Fruit fly (Drosophila melanogaster): Measurements from ENCODE around the gene CG34159.

The CG34159 gene

dm6 chr2L:10237725-10238446 lies 33.8 kb upstream of the CG34159 start, which contains the start of gene mthl15 (continued):
- TF ChIP-seq gcm (GFP tag; optimal IDR thresholded peaks at IDR 0.05) (peak; percentile 21), GATAe (GFP tag; conservative IDR thresholded peaks at IDR 0.05) (no peak), CG13296 (GFP tag; optimal IDR thresholded peaks at IDR 0.05) (no peak), CG11695 (GFP tag; IDR thresholded peaks at IDR 0.05) (peak; percentile 28; the same call in 1 of the 3 replicates), CG33557 (GFP tag; optimal IDR thresholded peaks at IDR 0.05) (peak; percentile 36), fd102C (GFP tag; optimal IDR thresholded peaks at IDR 0.05) (no peak), CG3726 (GFP tag; IDR thresholded peaks at IDR 0.05) (no peak), CG12299 (tag; optimal IDR thresholded peaks at IDR 0.05) (peak; percentile 5), CG7372 (GFP tag; IDR thresholded peaks at IDR 0.05) (no peak), sd (tag; optimal IDR thresholded peaks at IDR 0.05) (peak; percentile 52), Atf6 (GFP tag; IDR thresholded peaks at IDR 0.05) (peak; percentile 41; the same call in 1 of the 2 replicates), CG17361 (GFP tag; IDR thresholded peaks at IDR 0.05) (no peak), Atf3 (GFP tag; optimal IDR thresholded peaks at IDR 0.05) (no peak), tgo (GFP tag; IDR thresholded peaks at IDR 0.05) (no peak), kni (GFP tag; optimal IDR thresholded peaks at IDR 0.05) (no peak), CG12219 (GFP tag; optimal IDR thresholded peaks at IDR 0.05) (peak; percentile 31)

DNA sequence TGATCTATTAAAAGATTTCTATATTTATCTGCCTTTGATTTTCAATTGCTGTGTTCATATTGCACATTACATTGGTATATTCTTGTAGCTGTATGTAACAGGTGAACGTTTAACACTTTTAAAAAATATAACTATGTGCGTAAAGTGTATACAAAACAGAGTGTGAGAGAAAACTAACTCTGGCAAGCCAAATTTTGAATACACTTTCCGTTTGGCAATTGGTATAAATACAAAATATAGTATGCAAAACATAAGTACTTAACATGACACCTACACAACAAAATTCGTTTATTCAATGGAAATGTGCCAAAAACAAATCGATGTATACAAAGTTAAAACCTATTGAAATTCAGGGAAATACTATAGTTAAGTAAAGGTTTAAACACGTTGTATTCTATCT lies 28.7 kb upstream of the CG34159 start:
- peak; percentile 62 for TF ChIP-seq D19A (tag; optimal IDR thresholded peaks at IDR 0.05)
- no peak for TF ChIP-seq D (optimal IDR thresholded peaks at IDR 0.05)
- no peak for TF ChIP-seq D (GFP tag; optimal IDR thresholded peaks at IDR 0.05)
- TF ChIP-seq Hmx (GFP tag; optimal IDR thresholded peaks at IDR 0.05), result peak; percentile 11
- peak; percentile 48 for TF ChIP-seq sens (GFP tag)

DNA sequence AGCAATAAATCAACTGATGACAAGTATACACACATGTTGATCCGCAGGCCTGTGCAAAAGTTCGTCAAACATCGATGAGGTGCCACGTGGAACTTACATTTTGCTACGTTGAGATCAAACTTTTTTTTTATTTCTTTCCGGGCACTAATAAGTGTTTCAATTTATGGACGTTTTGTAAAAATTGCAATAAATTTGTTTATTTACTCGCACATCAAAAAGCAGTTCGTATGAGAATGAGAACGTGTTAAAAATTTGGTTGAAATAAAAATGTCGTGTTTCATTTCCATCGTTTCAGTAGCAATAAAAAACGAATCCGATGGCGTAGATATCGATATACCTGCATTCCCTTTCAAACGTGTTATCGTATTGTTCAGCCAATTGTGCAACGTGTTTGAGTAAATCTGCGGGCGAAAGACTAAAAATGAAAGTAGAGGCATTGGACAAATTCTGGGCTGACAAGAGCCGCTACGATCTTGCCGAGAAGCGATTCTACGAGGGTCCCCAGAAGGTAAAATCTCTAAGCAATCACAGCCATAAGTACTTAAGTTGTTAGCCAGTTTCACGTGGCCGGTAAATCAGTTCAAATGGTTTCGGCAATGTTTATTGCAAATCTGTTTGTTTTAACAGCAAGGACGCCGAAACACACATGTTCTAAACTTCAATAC lies 28.2 kb upstream of the CG34159 start, which contains the start of gene eEF1delta:
Gene eEF1delta, plus strand, starts transcription at position 356 of the 665 bp plus-strand sequence.
- TF ChIP-seq CG16813 (GFP tag; IDR thresholded peaks at IDR 0.05; ENCODE audit: partially characterized antibody) (peak; percentile 51; the same call in 2 of the 3 replicates), CG10267 (tag; optimal IDR thresholded peaks at IDR 0.05) (no peak), MBD-R2 (GFP tag; IDR thresholded peaks at IDR 0.05) (peak; percentile 53; the same call in 1 of the 2 replicates), CG15479 (GFP tag; optimal IDR thresholded peaks at IDR 0.05) (peak; percentile 45), CG17912 (GFP tag; optimal IDR thresholded peaks at IDR 0.05) (no peak), CG11723 (GFP tag; optimal IDR thresholded peaks at IDR 0.05) (peak; percentile 55), schlank (tag; optimal IDR thresholded peaks at IDR 0.05) (no peak), CG7357 (GFP tag; IDR thresholded peaks at IDR 0.05) (peak; percentile 84), h (optimal IDR thresholded peaks at IDR 0.05) (no peak), Med (GFP tag) (peak; percentile 55), CG34422 (GFP tag; IDR thresholded peaks at IDR 0.05) (peak; percentile 37; the same call in 1 of the 3 replicates), Bgb (GFP tag; IDR thresholded peaks at IDR 0.05; ENCODE audit: partially characterized antibody) (0 out of 2 replicates have a peak, but pooled peaks have one; percentile 39), nmo (GFP tag; optimal IDR thresholded peaks at IDR 0.05) (peak; percentile 14), gt (GFP tag; IDR thresholded peaks at IDR 0.05) (no peak), nau (GFP tag; optimal IDR thresholded peaks at IDR 0.05) (no peak), slbo (GFP tag; IDR thresholded peaks at IDR 0.05) (peak; percentile 21; the same call in 1 of the 2 replicates), Dref (GFP tag; IDR thresholded peaks at IDR 0.05) (peak; percentile 71; the same call in 1 of the 2 replicates), zen2 (GFP tag; IDR thresholded peaks at IDR 0.05; ENCODE audit: partially characterized antibody) (no peak), Ets65A (GFP tag) (peak; percentile 16), bbx (GFP tag; IDR thresholded peaks at IDR 0.05; ENCODE audit: partially characterized antibody) (peak; percentile 51; the same call in 1 of the 2 replicates), Sin3A (optimal IDR thresholded peaks at IDR 0.05) (peak; percentile 18), MESR4 (GFP tag; optimal IDR thresholded peaks at IDR 0.05) (peak; percentile 68), Sry-δ (GFP tag; optimal IDR thresholded peaks at IDR 0.05) (peak; percentile 30), dysf (GFP tag; IDR thresholded peaks at IDR 0.05) (no peak), prd (optimal IDR thresholded peaks at IDR 0.05) (no peak), prd (GFP tag; IDR thresholded peaks at IDR 0.05) (no peak), CG1603 (tag; optimal IDR thresholded peaks at IDR 0.05) (peak; percentile 99)

Measured in whole organism, embryonic.